Worm (Caenorhabditis elegans) whole organism, late embryonic: ENCODE data around the gene nstp-10.

Experiments
- K02D7.2 ChIP-seq: sonication (generic microtip); optimal IDR thresholded peaks from 2 replicates; lab custom pipeline; 2017; ENCODE audit warnings: mild to moderate bottlenecking, missing genetic modification characterization, missing compliant biosample characterization
- K09A11.1 ChIP-seq: sonication (generic microtip); optimal IDR thresholded peaks from 2 replicates; lab custom pipeline; 2017; ENCODE audit warnings: antibody characterized with exemption, mild to moderate bottlenecking, missing genetic modification characterization, missing compliant biosample characterization; ENCODE audit not compliant: insufficient read depth
- ama-1 ChIP-seq: fragments of 150-350 bp; optimal IDR thresholded peaks from 2 replicates; lab custom pipeline; 2014
- ceh-14 ChIP-seq: sonication (generic microtip); optimal IDR thresholded peaks from 2 replicates; lab custom pipeline; 2016; ENCODE audit warnings: missing genotype, missing genetic modification characterization, missing compliant biosample characterization
- ceh-30 ChIP-seq: fragments of 150-350 bp; optimal IDR thresholded peaks from 2 replicates; lab custom pipeline; 2014; ENCODE audit warnings: missing biosample characterization, missing genetic modification characterization
- ets-4 ChIP-seq: sonication (generic microtip); optimal IDR thresholded peaks from 2 replicates; lab custom pipeline; 2016; ENCODE audit warnings: missing genetic modification characterization, missing compliant biosample characterization
- fkh-10 ChIP-seq: fragments of 150-350 bp; optimal IDR thresholded peaks from 2 replicates; lab custom pipeline; 2014; ENCODE audit warnings: missing biosample characterization, missing genetic modification reagents, missing genetic modification characterization
- nhr-11 ChIP-seq: fragments of 150-350 bp; optimal IDR thresholded peaks from 2 replicates; lab custom pipeline; 2014; ENCODE audit warnings: missing biosample characterization, missing genetic modification characterization
- pha-4 ChIP-seq: fragments of 150-350 bp; optimal IDR thresholded peaks from 2 replicates; lab custom pipeline; 2018; ENCODE audit warnings: missing biosample characterization, missing genetic modification reagents, missing genetic modification characterization
- unc-86 ChIP-seq: sonication (generic microtip); optimal IDR thresholded peaks from 2 replicates; lab custom pipeline; 2016; ENCODE audit warnings: missing genetic modification characterization, missing compliant biosample characterization
- zip-5 ChIP-seq: sonication (generic microtip); optimal IDR thresholded peaks from 2 replicates; lab custom pipeline; 2016; ENCODE audit warnings: missing genetic modification characterization, missing compliant biosample characterization

DNA sequence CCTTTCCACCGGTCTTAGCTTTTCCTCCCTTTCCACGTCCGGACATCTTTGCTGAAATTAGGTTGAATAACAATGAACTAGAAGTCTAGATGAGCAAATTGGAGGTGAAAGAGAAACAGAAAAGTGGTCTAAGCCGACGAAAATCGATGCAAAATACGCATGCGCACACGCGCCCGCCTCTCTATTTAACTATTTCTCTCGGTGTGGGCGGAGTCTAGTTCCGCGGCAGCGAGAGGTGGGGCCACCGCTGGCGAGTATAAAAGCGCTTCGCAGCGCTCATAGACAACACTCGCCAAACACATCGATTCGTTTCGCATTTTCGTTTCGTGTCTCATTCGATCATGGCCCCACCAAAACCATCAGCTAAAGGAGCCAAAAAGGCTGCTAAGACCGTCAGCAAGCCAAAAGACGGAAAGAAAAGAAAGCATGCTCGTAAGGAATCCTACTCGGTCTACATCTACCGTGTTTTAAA is 4.4 kb downstream of the nstp-10 start, which contains the start of the genes his-35 and his-41:
- TF ChIP-seq ama-1 (lab: Kevin White, UChicago) (no peak), pha-4 (tag; lab: Kevin White, UChicago) (no peak), unc-86 (tag; lab: Kevin White, UChicago) (no peak), fkh-10 (GFP tag; lab: Kevin White, UChicago) (no peak), ceh-14 (tag; lab: Kevin White, UChicago) (no peak), K09A11.1 (tag; lab: Kevin White, UChicago) (no peak), ets-4 (tag; lab: Kevin White, UChicago) (no peak), K02D7.2 (tag; lab: Kevin White, UChicago) (no peak), ceh-30 (tag; lab: Kevin White, UChicago) (no peak), nhr-11 (tag; lab: Kevin White, UChicago) (no peak), zip-5 (no peak)
